Worm (Caenorhabditis elegans) whole organism, L1 larva: ENCODE measurements around the gene Y44A6D.6.

Experiments
- C04F5.9 ChIP-seq: sonication (generic microtip); optimal IDR thresholded peaks from 2 replicates; lab custom pipeline; 2016; ENCODE audit warnings: missing genetic modification characterization, missing compliant biosample characterization
- C34B4.2 ChIP-seq: sonication (generic microtip); optimal IDR thresholded peaks from 2 replicates; lab custom pipeline; 2017; ENCODE audit warnings: mild to moderate bottlenecking, missing genetic modification characterization, missing compliant biosample characterization
- F16B12.6 ChIP-seq: fragments of 150-350 bp; optimal IDR thresholded peaks from 2 replicates; lab custom pipeline; 2014; ENCODE audit warnings: missing biosample characterization, missing genetic modification characterization
- aha-1 ChIP-seq: fragments of 150-350 bp; optimal IDR thresholded peaks from 2 replicates; lab custom pipeline; 2014; ENCODE audit warnings: missing biosample characterization, missing genetic modification characterization
- alr-1 ChIP-seq: fragments of 200-800 bp; sonication (Bioruptor generic); optimal IDR thresholded peaks from 2 replicates; lab custom pipeline; 2018; ENCODE audit warnings: borderline replicate concordance, mild to moderate bottlenecking, missing genetic modification characterization, missing compliant biosample characterization
- ama-1 ChIP-seq: fragments of 150-350 bp; optimal IDR thresholded peaks from 2 replicates; lab custom pipeline; 2014
- blmp-1 ChIP-seq: fragments of 150-350 bp; optimal IDR thresholded peaks from 2 replicates; lab custom pipeline; 2014; ENCODE audit warnings: missing biosample characterization, missing genetic modification characterization
- ceh-88 ChIP-seq: fragments of 200-800 bp; sonication (Bioruptor generic); IDR thresholded peaks from 2 replicates; pipeline ENCODE4 v1.3.6; 2022; ENCODE audit warnings: missing genetic modification characterization, missing compliant biosample characterization
- dpl-1 ChIP-seq, 3 experiments: fragments of 150-350 bp in 2 of 3; sonication (generic microtip) in 1 of 3; optimal IDR thresholded peaks; 2 replicates each; lab custom pipeline; 2014 to 2017; ENCODE audit warnings: missing biosample characterization in 3 of 3, missing genetic modification characterization in 3 of 3, missing genetic modification reagents in 3 of 3
- dsc-1 ChIP-seq: sonication (generic microtip); optimal IDR thresholded peaks from 2 replicates; lab custom pipeline; 2016; ENCODE audit warnings: mild to moderate bottlenecking, missing genetic modification characterization, missing compliant biosample characterization
- efl-1 ChIP-seq, 4 experiments: fragments of 150-350 bp; optimal IDR thresholded peaks in 3 of 4; peaks in 1 of 4; 1 replicate in 1 of 4; 2 replicates in 3 of 4; lab custom pipeline; 2014; ENCODE audit warnings: missing biosample characterization in 2 of 4, missing genetic modification characterization in 2 of 4, missing genetic modification reagents in 2 of 4
- efl-3 ChIP-seq: fragments of 200-800 bp; sonication (Bioruptor generic); optimal IDR thresholded peaks from 2 replicates; lab custom pipeline; 2018; ENCODE audit warnings: mild to moderate bottlenecking, missing genetic modification characterization, missing compliant biosample characterization
- egl-13 ChIP-seq: sonication (generic microtip); optimal IDR thresholded peaks from 2 replicates; lab custom pipeline; 2016; ENCODE audit warnings: missing genotype, missing genetic modification reagents, missing genetic modification characterization, missing compliant biosample characterization
- egl-27 ChIP-seq, 2 experiments: fragments of 150-350 bp in 1 of 2; sonication (generic microtip); optimal IDR thresholded peaks; 3 replicates each; lab custom pipeline; 2017 to 2018; ENCODE audit warnings: missing biosample characterization in 2 of 2, missing genetic modification characterization in 2 of 2, missing genetic modification reagents in 2 of 2
- elt-3 ChIP-seq, 6 experiments: fragments of 150-350 bp in 1 of 6; sonication (generic microtip); optimal IDR thresholded peaks; 2 replicates each; lab custom pipeline; 2017 to 2018; ENCODE audit warnings: missing biosample characterization in 6 of 6, missing genetic modification characterization in 6 of 6, inconsistent platforms in 1 of 6
- ets-5 ChIP-seq: fragments of 200-800 bp; sonication (Bioruptor generic); IDR thresholded peaks from 2 replicates; pipeline ENCODE4 v1.3.6; 2022; ENCODE audit warnings: missing genetic modification characterization, missing compliant biosample characterization
- fos-1 ChIP-seq: fragments of 150-350 bp; optimal IDR thresholded peaks from 2 replicates; lab custom pipeline; 2014; ENCODE audit warnings: missing biosample characterization, missing genetic modification characterization
- hpl-2 ChIP-seq: fragments of 150-350 bp; optimal IDR thresholded peaks from 2 replicates; lab custom pipeline; 2014; ENCODE audit warnings: missing biosample characterization, missing genetic modification reagents, missing genetic modification characterization
- isw-1 ChIP-seq: fragments of 200-800 bp; sonication (Bioruptor generic); IDR thresholded peaks from 2 replicates; pipeline ENCODE4 v1.3.6; 2022; ENCODE audit warnings: missing genetic modification characterization, missing compliant biosample characterization
- lin-13 ChIP-seq: fragments of 150-350 bp; optimal IDR thresholded peaks from 2 replicates; lab custom pipeline; 2014; ENCODE audit warnings: missing biosample characterization, missing genetic modification reagents, missing genetic modification characterization
- lin-14 ChIP-seq: fragments of 200-800 bp; sonication (Bioruptor generic); optimal IDR thresholded peaks from 2 replicates; lab custom pipeline; 2018; ENCODE audit warnings: mild to moderate bottlenecking, missing genetic modification characterization, moderate library complexity, missing compliant biosample characterization
- lin-15B ChIP-seq: fragments of 150-350 bp; sonication (generic microtip); optimal IDR thresholded peaks from 3 replicates; lab custom pipeline; 2014; ENCODE audit warnings: missing biosample characterization, missing genetic modification characterization
- lin-35 ChIP-seq, 2 experiments: fragments of 150-350 bp; optimal IDR thresholded peaks; 2 replicates each; lab custom pipeline; 2014; ENCODE audit warnings: missing biosample characterization in 2 of 2, missing genetic modification characterization in 2 of 2, missing genetic modification reagents in 2 of 2
- lin-39 ChIP-seq: fragments of 150-350 bp; optimal IDR thresholded peaks from 2 replicates; lab custom pipeline; 2014; ENCODE audit warnings: missing biosample characterization, missing genetic modification reagents, missing genetic modification characterization
- nhr-11 ChIP-seq: fragments of 150-350 bp; optimal IDR thresholded peaks from 2 replicates; lab custom pipeline; 2014; ENCODE audit warnings: missing biosample characterization, missing genetic modification characterization
- nhr-12 ChIP-seq: sonication (generic microtip); optimal IDR thresholded peaks from 2 replicates; lab custom pipeline; 2017; ENCODE audit warnings: missing biosample characterization, missing genetic modification characterization
- nhr-20 ChIP-seq: sonication (generic microtip); optimal IDR thresholded peaks from 2 replicates; lab custom pipeline; 2016; ENCODE audit warnings: mild to moderate bottlenecking, missing genetic modification characterization, missing compliant biosample characterization
- nhr-47 ChIP-seq: sonication (generic microtip); optimal IDR thresholded peaks from 2 replicates; lab custom pipeline; 2016; ENCODE audit warnings: mild to moderate bottlenecking, missing genetic modification characterization, moderate library complexity, missing compliant biosample characterization
- nhr-76 ChIP-seq: sonication (generic microtip); optimal IDR thresholded peaks from 2 replicates; lab custom pipeline; 2017; ENCODE audit warnings: missing biosample characterization, missing genetic modification characterization
- nhr-77 ChIP-seq: fragments of 150-350 bp; optimal IDR thresholded peaks from 2 replicates; lab custom pipeline; 2014; ENCODE audit warnings: missing biosample characterization, missing genetic modification characterization
- nhr-85 ChIP-seq: sonication (generic microtip); peaks from one replicate; lab custom pipeline; 2016; ENCODE audit warnings: missing genetic modification characterization, inconsistent platforms, missing compliant biosample characterization
- nhr-90 ChIP-seq: sonication (generic microtip); optimal IDR thresholded peaks from 2 replicates; lab custom pipeline; 2016; ENCODE audit warnings: mild to moderate bottlenecking, missing genetic modification characterization, missing compliant biosample characterization; ENCODE audit not compliant: poor library complexity
- pqm-1 ChIP-seq: sonication (generic microtip); optimal IDR thresholded peaks from 3 replicates; lab custom pipeline; 2017; ENCODE audit warnings: missing biosample characterization, missing genetic modification characterization
- skn-1 ChIP-seq: fragments of 150-350 bp; optimal IDR thresholded peaks from 2 replicates; lab custom pipeline; 2014; ENCODE audit warnings: missing biosample characterization, missing genetic modification characterization
- snu-23 ChIP-seq: sonication (generic microtip); optimal IDR thresholded peaks from 2 replicates; lab custom pipeline; 2016; ENCODE audit warnings: missing genetic modification characterization, missing compliant biosample characterization
- sox-4 ChIP-seq: sonication (generic microtip); optimal IDR thresholded peaks from 2 replicates; lab custom pipeline; 2016; ENCODE audit warnings: missing genetic modification characterization, missing compliant biosample characterization
- sup-37 ChIP-seq: fragments of 200-800 bp; sonication (Bioruptor generic); optimal IDR thresholded peaks from 2 replicates; lab custom pipeline; 2018; ENCODE audit warnings: mild to moderate bottlenecking, missing genetic modification characterization, missing compliant biosample characterization
- swsn-7 ChIP-seq: sonication (generic microtip); optimal IDR thresholded peaks from 2 replicates; lab custom pipeline; 2016; ENCODE audit warnings: missing genetic modification characterization, missing compliant biosample characterization
- unc-130 ChIP-seq: fragments of 150-350 bp; optimal IDR thresholded peaks from 2 replicates; lab custom pipeline; 2017; ENCODE audit warnings: missing biosample characterization, missing genetic modification characterization, inconsistent platforms
- unc-30 ChIP-seq: sonication (generic microtip); optimal IDR thresholded peaks from 2 replicates; lab custom pipeline; 2017; ENCODE audit warnings: missing biosample characterization, missing genetic modification characterization
- unc-86 ChIP-seq: sonication (generic microtip); optimal IDR thresholded peaks from 2 replicates; lab custom pipeline; 2016; ENCODE audit warnings: missing genetic modification characterization, missing compliant biosample characterization
- ztf-4 ChIP-seq: fragments of 150-350 bp; optimal IDR thresholded peaks from 2 replicates; lab custom pipeline; 2014; ENCODE audit warnings: missing biosample characterization, missing genetic modification characterization

Y44A6D.6 gene

DNA sequence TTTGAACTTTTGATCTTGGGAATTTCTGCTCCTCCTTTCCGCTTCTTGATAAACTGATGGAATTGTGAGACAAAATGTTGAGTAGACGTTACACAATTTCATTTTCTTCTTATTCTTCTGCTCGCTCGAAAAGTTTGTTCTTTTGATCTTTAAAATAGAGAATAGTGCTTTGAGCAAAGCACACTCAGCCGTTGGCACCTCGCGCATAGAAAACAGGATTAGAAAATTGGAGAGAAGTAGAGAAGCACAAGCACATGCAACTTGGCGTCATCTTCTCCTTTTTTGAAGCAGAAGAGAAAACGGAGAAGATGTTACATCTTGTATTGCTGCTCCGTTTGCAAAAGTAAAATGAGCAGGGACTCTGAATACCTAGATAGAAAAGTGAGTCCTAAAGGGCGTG, 24.9 kb upstream of the Y44A6D.6 start (continued):
- peak; percentile 57 for TF ChIP-seq dsc-1 (tag; lab: Kevin White, UChicago)
- peak; percentile 30 for TF ChIP-seq ama-1 (lab: Kevin White, UChicago)
- peak; percentile 11 for TF ChIP-seq nhr-11
- TF ChIP-seq aha-1 = no peak
- no peak for TF ChIP-seq pqm-1
- TF ChIP-seq nhr-76 (tag; lab: Kevin White, UChicago) = no peak
- TF ChIP-seq lin-15B (tag; lab: Kevin White, UChicago) = no peak
- TF ChIP-seq unc-130 (tag; lab: Kevin White, UChicago) = no peak
- peak in 1 of 2 experiments; percentile 33 for TF ChIP-seq lin-35 (GFP tag; optimal IDR thresholded peaks at IDR 0.05; lab: Kevin White, UChicago)
- TF ChIP-seq swsn-7 (tag; lab: Kevin White, UChicago) = peak; percentile 72

- TF ChIP-seq nhr-85 (no peak), ets-5 (no peak), C04F5.9 (tag; lab: Kevin White, UChicago) (no peak), lin-13 (GFP tag; lab: Kevin White, UChicago) (no peak), hpl-2 (no peak), efl-1 (optimal IDR thresholded peaks at IDR 0.05; lab: Kevin White, UChicago) (no peak), efl-1 (GFP tag; optimal IDR thresholded peaks at IDR 0.05 in 1 of 2; lab: Kevin White, UChicago) (peak in 1 of 2 experiments; percentile 30)
Observed at ce11 chrV:20783642-20784041, 23.5 kb upstream of the Y44A6D.6 start.

- no peak for TF ChIP-seq unc-30 (tag; lab: Kevin White, UChicago)
- no peak for TF ChIP-seq efl-3 (GFP tag; lab: Kevin White, UChicago)
- no peak for TF ChIP-seq alr-1 (tag; lab: Kevin White, UChicago)
- TF ChIP-seq nhr-12 (tag; lab: Kevin White, UChicago) = no peak
- TF ChIP-seq ceh-88 = no peak
- no peak for TF ChIP-seq nhr-90 (tag; lab: Kevin White, UChicago)
- TF ChIP-seq lin-14 (GFP tag; lab: Kevin White, UChicago) = peak; percentile 12
- TF ChIP-seq ama-1 (lab: Kevin White, UChicago) = peak; percentile 66
- TF ChIP-seq nhr-20 (tag; lab: Kevin White, UChicago) = no peak
- TF ChIP-seq blmp-1 (tag; lab: Kevin White, UChicago) = no peak
- TF ChIP-seq snu-23 = no peak
- no peak for TF ChIP-seq lin-35 (GFP tag; optimal IDR thresholded peaks at IDR 0.05; lab: Kevin White, UChicago)
- TF ChIP-seq dpl-1 (GFP tag; optimal IDR thresholded peaks at IDR 0.05; lab: Kevin White, UChicago) = no peak
- TF ChIP-seq ztf-4 (tag; lab: Kevin White, UChicago) = peak; percentile 37
- no peak for TF ChIP-seq C34B4.2
- no peak for TF ChIP-seq lin-15B (tag; lab: Kevin White, UChicago)
- no peak for TF ChIP-seq efl-1 (optimal IDR thresholded peaks at IDR 0.05; lab: Kevin White, UChicago)
- TF ChIP-seq efl-1 (GFP tag; optimal IDR thresholded peaks at IDR 0.05 in 1 of 2; lab: Kevin White, UChicago) = no peak
- no peak for TF ChIP-seq fos-1 (tag; lab: Kevin White, UChicago)
- no peak for TF ChIP-seq pqm-1
- peak; percentile 39 for TF ChIP-seq egl-13
- no peak for TF ChIP-seq skn-1 (tag; lab: Kevin White, UChicago)
- TF ChIP-seq unc-86 (tag; lab: Kevin White, UChicago) = no peak
- TF ChIP-seq sup-37 (GFP tag; lab: Kevin White, UChicago) = no peak
- TF ChIP-seq egl-27 (tag; optimal IDR thresholded peaks at IDR 0.05; lab: Kevin White, UChicago) = no peak
- peak; percentile 46 for TF ChIP-seq lin-39 (tag; lab: Kevin White, UChicago)
- no peak for TF ChIP-seq isw-1 (GFP tag; lab: Robert Waterston, UW)
- no peak for TF ChIP-seq sox-4 (tag; lab: Kevin White, UChicago)
- no peak for TF ChIP-seq elt-3 (tag; optimal IDR thresholded peaks at IDR 0.05; lab: Kevin White, UChicago)
- no peak for TF ChIP-seq nhr-77 (tag; lab: Kevin White, UChicago)
- TF ChIP-seq nhr-47 = peak; percentile 9
- TF ChIP-seq F16B12.6 (tag; lab: Kevin White, UChicago) = no peak
- TF ChIP-seq, all 84 proteins: peak for 6
Observed at ce11 chrV:20785050-20785847, 21.9 kb upstream of the Y44A6D.6 start.
